Fruit fly (Drosophila melanogaster): Measurements from ENCODE around the gene Elp6.

Gene Elp6

DNA sequence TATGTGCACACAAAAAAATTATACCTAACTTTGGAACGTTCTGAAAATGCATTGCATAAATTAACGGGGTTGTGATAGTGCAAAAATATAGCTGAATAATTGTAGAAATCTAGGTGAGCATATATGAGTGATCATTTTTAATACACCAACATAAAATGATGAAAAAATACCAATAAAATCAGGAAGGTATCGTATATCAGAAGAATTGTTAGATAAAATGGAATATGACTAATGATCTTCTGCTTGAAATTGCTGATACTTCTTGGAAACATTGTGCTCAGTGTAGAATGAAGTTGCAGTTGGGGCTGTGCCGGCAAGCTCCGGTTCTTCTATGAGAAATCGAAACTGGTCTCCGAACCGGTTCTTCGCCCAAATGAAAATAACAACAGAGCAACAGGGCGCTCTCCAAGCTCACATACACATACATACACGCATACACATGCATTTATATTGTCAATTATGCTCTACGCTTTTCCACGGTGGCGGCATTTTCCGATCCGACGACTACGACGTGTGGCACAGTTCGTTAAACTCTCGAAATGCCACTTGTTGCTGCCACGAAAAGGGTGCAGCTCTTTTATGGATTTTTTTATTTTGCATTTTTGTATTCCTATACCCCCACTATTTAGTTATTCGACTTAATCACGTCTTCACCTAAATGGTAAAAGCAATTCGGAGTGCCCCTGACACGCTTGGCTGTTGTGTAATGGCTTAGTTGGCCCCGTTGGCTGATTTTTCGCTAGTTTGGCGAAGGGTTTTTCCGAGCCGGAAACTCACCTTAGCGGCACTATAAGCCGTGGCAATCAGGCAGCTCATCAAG is 34.4 kb upstream of the Elp6 start:
- peak; percentile 91 for TF ChIP-seq CG4318 (GFP tag; optimal IDR thresholded peaks at IDR 0.05)
- peak; percentile 76 for TF ChIP-seq CG9139 (GFP tag; optimal IDR thresholded peaks at IDR 0.05)
- TF ChIP-seq CG31627 (GFP tag; optimal IDR thresholded peaks at IDR 0.05): peak; percentile 93
- TF ChIP-seq CG10631 (GFP tag; optimal IDR thresholded peaks at IDR 0.05): peak; percentile 95
- TF ChIP-seq CG10669 (GFP tag; optimal IDR thresholded peaks at IDR 0.05): peak; percentile 94
- peak; percentile 97 for TF ChIP-seq CG32006 (GFP tag; optimal IDR thresholded peaks at IDR 0.05)
- TF ChIP-seq Hr4 (GFP tag; optimal IDR thresholded peaks at IDR 0.05): peak; percentile 97
- peak; percentile 18 for TF ChIP-seq fkh (GFP tag; optimal IDR thresholded peaks at IDR 0.05)
- TF ChIP-seq dac (GFP tag; optimal IDR thresholded peaks at IDR 0.05): peak; percentile 82
- TF ChIP-seq Blimp-1 (GFP tag; optimal IDR thresholded peaks at IDR 0.05): peak; percentile 91
- TF ChIP-seq OdsH (GFP tag; optimal IDR thresholded peaks at IDR 0.05): peak; percentile 96
- TF ChIP-seq net (GFP tag; optimal IDR thresholded peaks at IDR 0.05): peak; percentile 96
- peak; percentile 80 for TF ChIP-seq Lpt (GFP tag; optimal IDR thresholded peaks at IDR 0.05)
- peak; percentile 99 for TF ChIP-seq Eip78C (GFP tag)
- peak; percentile 93 for TF ChIP-seq vri (GFP tag; optimal IDR thresholded peaks at IDR 0.05)
- TF ChIP-seq CG11294 (GFP tag; IDR thresholded peaks at IDR 0.05): peak; percentile 74
- peak; percentile 94 for TF ChIP-seq Smox (GFP tag; optimal IDR thresholded peaks at IDR 0.05)
- peak; percentile 89 for TF ChIP-seq cyc (GFP tag; optimal IDR thresholded peaks at IDR 0.05)
- peak; percentile 90 for TF ChIP-seq CG16779 (tag; optimal IDR thresholded peaks at IDR 0.05)
- peak; percentile 85 to 95 for TF ChIP-seq salr (GFP tag; optimal IDR thresholded peaks at IDR 0.05)
- TF ChIP-seq Gug (GFP tag; IDR thresholded peaks at IDR 0.05): peak; percentile 81
- peak; percentile 95 for TF ChIP-seq acj6 (GFP tag; optimal IDR thresholded peaks at IDR 0.05)
- peak; percentile 93 for TF ChIP-seq CG15336 (GFP tag; IDR thresholded peaks at IDR 0.05)
- peak; percentile 92 for TF ChIP-seq Sox15 (GFP tag; optimal IDR thresholded peaks at IDR 0.05)
- peak; percentile 92 for TF ChIP-seq dsx (GFP tag; optimal IDR thresholded peaks at IDR 0.05; ENCODE audit: poor library complexity, severe bottlenecking)
- peak; percentile 25 for TF ChIP-seq Hr38 (GFP tag; optimal IDR thresholded peaks at IDR 0.05)
- peak; percentile 91 for TF ChIP-seq fd59A (GFP tag; optimal IDR thresholded peaks at IDR 0.05)
- peak; percentile 93 for TF ChIP-seq CG6808 (GFP tag; optimal IDR thresholded peaks at IDR 0.05)
- TF ChIP-seq lz (GFP tag; optimal IDR thresholded peaks at IDR 0.05): peak; percentile 96
- peak; percentile 93 for TF ChIP-seq achi (GFP tag; optimal IDR thresholded peaks at IDR 0.05)
- peak; percentile 94 for TF ChIP-seq CG8119 (GFP tag; IDR thresholded peaks at IDR 0.05)
- peak; percentile 93 for TF ChIP-seq topi (GFP tag; optimal IDR thresholded peaks at IDR 0.05)
- peak; percentile 97 for TF ChIP-seq svp (GFP tag)
- peak; percentile 91 to 93 for TF ChIP-seq ss (GFP tag; optimal IDR thresholded peaks at IDR 0.05)
- peak; percentile 96 for TF ChIP-seq CG3032 (tag; optimal IDR thresholded peaks at IDR 0.05)
- peak; percentile 88 for TF ChIP-seq CG8319 (GFP tag; optimal IDR thresholded peaks at IDR 0.05)
- peak; percentile 90 for TF ChIP-seq Ets21C (GFP tag; optimal IDR thresholded peaks at IDR 0.05)
- peak; percentile 95 for TF ChIP-seq Sox102F (GFP tag; optimal IDR thresholded peaks at IDR 0.05)
- TF ChIP-seq CG34406 (GFP tag; optimal IDR thresholded peaks at IDR 0.05): peak; percentile 96
- peak; percentile 91 for TF ChIP-seq CG7368 (GFP tag; optimal IDR thresholded peaks at IDR 0.05)
- peak; percentile 94 for TF ChIP-seq CG6792 (GFP tag; optimal IDR thresholded peaks at IDR 0.05)
- TF ChIP-seq Met (GFP tag; optimal IDR thresholded peaks at IDR 0.05): peak; percentile 95
- peak; percentile 88 for TF ChIP-seq CG6163 (GFP tag; IDR thresholded peaks at IDR 0.05)
- peak; percentile 97 for TF ChIP-seq pdm3 (GFP tag; optimal IDR thresholded peaks at IDR 0.05)
- peak; percentile 51 for TF ChIP-seq Eip93F (GFP tag; optimal IDR thresholded peaks at IDR 0.05)
- peak; percentile 97 for TF ChIP-seq Eip75B (GFP tag; optimal IDR thresholded peaks at IDR 0.05)
- TF ChIP-seq spab (GFP tag; optimal IDR thresholded peaks at IDR 0.05): peak; percentile 92
- TF ChIP-seq CG6854 (GFP tag; optimal IDR thresholded peaks at IDR 0.05): peak; percentile 68
- TF ChIP-seq Hr39 (GFP tag; optimal IDR thresholded peaks at IDR 0.05): peak; percentile 94
- peak; percentile 93 for TF ChIP-seq Ets96B (tag; optimal IDR thresholded peaks at IDR 0.05)
